Fruit fly (Drosophila melanogaster) whole organism, embryonic: Measurements from ENCODE around the gene CG15529.

Source experiments
- Ada2b ChIP-seq: fragments of 200-800 bp; sonication (Bioruptor generic); IDR thresholded peaks from 2 replicates; pipeline ENCODE4 v1.3.6; 2022; ENCODE audit warnings: missing biosample characterization, missing genetic modification characterization
- BtbVII ChIP-seq: fragments of 200-800 bp; sonication (Bioruptor generic); optimal IDR thresholded peaks from 3 replicates; lab custom pipeline; 2017; ENCODE audit warnings: missing biosample characterization, mild to moderate bottlenecking, missing genetic modification characterization
- C15 ChIP-seq: fragments of 200-800 bp; sonication (Bioruptor generic); IDR thresholded peaks from 3 replicates; pipeline ENCODE4 v1.3.6; 2022; ENCODE audit warnings: missing biosample characterization, missing genetic modification characterization
- CG10321 ChIP-seq: fragments of 200-800 bp; sonication (Bioruptor generic); IDR thresholded peaks from 2 replicates; pipeline ENCODE4 v1.3.6; 2022; ENCODE audit warnings: missing biosample characterization, missing genetic modification characterization
- CG11456 ChIP-seq: fragments of 200-800 bp; sonication (Bioruptor generic); IDR thresholded peaks from 3 replicates; pipeline ENCODE4 v1.3.6; 2022; ENCODE audit warnings: missing biosample characterization, missing genetic modification characterization
- CG12744 ChIP-seq: fragments of 200-800 bp; sonication (Bioruptor generic); optimal IDR thresholded peaks from 2 replicates; lab custom pipeline; 2016; ENCODE audit warnings: missing biosample characterization, missing genetic modification characterization
- CG13624 ChIP-seq: fragments of 200-800 bp; sonication (Bioruptor generic); optimal IDR thresholded peaks from 2 replicates; lab custom pipeline; 2016; ENCODE audit warnings: missing biosample characterization, missing genetic modification characterization
- CG16779 ChIP-seq: fragments of 200-800 bp; sonication (Bioruptor generic); IDR thresholded peaks from 2 replicates; pipeline ENCODE4 v1.3.6; 2022; ENCODE audit warnings: missing biosample characterization, missing genetic modification characterization
- CG17912 ChIP-seq: fragments of 200-800 bp; sonication (Bioruptor generic); optimal IDR thresholded peaks from 2 replicates; lab custom pipeline; 2018; ENCODE audit warnings: missing biosample characterization, mild to moderate bottlenecking, missing genetic modification characterization
- CG2875 ChIP-seq: fragments of 200-800 bp; sonication (Bioruptor generic); optimal IDR thresholded peaks from 2 replicates; lab custom pipeline; 2017; ENCODE audit warnings: missing biosample characterization, mild to moderate bottlenecking, missing genetic modification characterization, missing genetic modification reagents
- CG3163 ChIP-seq: fragments of 200-800 bp; sonication (Bioruptor generic); optimal IDR thresholded peaks from 3 replicates; lab custom pipeline; 2016; ENCODE audit warnings: missing biosample characterization, missing genetic modification characterization
- CG34376 ChIP-seq: fragments of 200-800 bp; sonication (Bioruptor generic); optimal IDR thresholded peaks from 2 replicates; lab custom pipeline; 2018; ENCODE audit warnings: missing biosample characterization, mild to moderate bottlenecking, missing genetic modification characterization
- CG43689 ChIP-seq: fragments of 200-800 bp; sonication (Bioruptor generic); IDR thresholded peaks from 2 replicates; pipeline ENCODE4 v1.3.6; 2022; ENCODE audit warnings: missing biosample characterization, missing genetic modification characterization
- CG5953 ChIP-seq: fragments of 200-800 bp; sonication (Bioruptor generic); IDR thresholded peaks from 2 replicates; pipeline ENCODE4 v1.3.6; 2022; ENCODE audit warnings: missing biosample characterization, missing genetic modification characterization
- CG6791 ChIP-seq: fragments of 200-800 bp; sonication (Bioruptor generic); IDR thresholded peaks from 3 replicates; pipeline ENCODE4 v1.3.6; 2022; ENCODE audit warnings: missing biosample characterization, missing genetic modification characterization; ENCODE audit not compliant: partially characterized antibody
- CG7987 ChIP-seq: fragments of 200-800 bp; sonication (Bioruptor generic); optimal IDR thresholded peaks from 2 replicates; lab custom pipeline; 2018; ENCODE audit warnings: missing biosample characterization, mild to moderate bottlenecking, missing genetic modification characterization, moderate library complexity
- CG8388 ChIP-seq: fragments of 200-800 bp; sonication (Bioruptor generic); optimal IDR thresholded peaks from 2 replicates; lab custom pipeline; 2019; ENCODE audit warnings: missing biosample characterization, mild to moderate bottlenecking, missing genetic modification characterization, moderate library complexity
- CG9727 ChIP-seq: fragments of 200-800 bp; sonication (Bioruptor generic); optimal IDR thresholded peaks from 3 replicates; lab custom pipeline; 2017; ENCODE audit warnings: missing biosample characterization, mild to moderate bottlenecking, missing genetic modification characterization
- Dad ChIP-seq: fragments of 200-800 bp; sonication (Bioruptor generic); optimal IDR thresholded peaks from 3 replicates; lab custom pipeline; 2016; ENCODE audit warnings: missing biosample characterization, missing genetic modification characterization
- Dp ChIP-seq: fragments of 200-800 bp; sonication (Bioruptor generic); optimal IDR thresholded peaks from 2 replicates; lab custom pipeline; 2018; ENCODE audit warnings: missing biosample characterization, mild to moderate bottlenecking, missing genetic modification characterization, moderate library complexity
- E2f2 ChIP-seq: fragments of 200-800 bp; sonication (Bioruptor generic); IDR thresholded peaks from 2 replicates; pipeline ENCODE4 v1.3.6; 2022; ENCODE audit warnings: missing biosample characterization, missing genetic modification characterization
- GATAe ChIP-seq: fragments of 200-800 bp; sonication (Bioruptor generic); conservative IDR thresholded peaks from 2 replicates; pipeline ENCODE4 v1.3.6; 2022; ENCODE audit warnings: missing biosample characterization, missing genetic modification characterization
- H15 ChIP-seq: fragments of 200-800 bp; sonication (Bioruptor generic); IDR thresholded peaks from 3 replicates; pipeline ENCODE4 v1.3.6; 2022; ENCODE audit warnings: missing biosample characterization, missing genetic modification characterization
- HLH4C ChIP-seq: fragments of 200-800 bp; sonication (Bioruptor generic); IDR thresholded peaks from 3 replicates; pipeline ENCODE4 v1.3.6; 2022; ENCODE audit warnings: missing biosample characterization, missing genetic modification characterization; ENCODE audit not compliant: partially characterized antibody
- HLHmδ ChIP-seq: fragments of 200-800 bp; sonication (Bioruptor generic); optimal IDR thresholded peaks from 2 replicates; lab custom pipeline; 2018; ENCODE audit warnings: missing biosample characterization, mild to moderate bottlenecking, missing genetic modification characterization, moderate library complexity
- Hsf ChIP-seq: fragments of 200-800 bp; sonication (Bioruptor generic); optimal IDR thresholded peaks from 3 replicates; lab custom pipeline; 2016; ENCODE audit warnings: missing biosample characterization, missing genetic modification characterization
- MESR4 ChIP-seq: fragments of 200-800 bp; sonication (Bioruptor generic); optimal IDR thresholded peaks from 2 replicates; lab custom pipeline; 2018; ENCODE audit warnings: missing biosample characterization, mild to moderate bottlenecking, missing genetic modification characterization, moderate library complexity
- Oli ChIP-seq: fragments of 200-800 bp; sonication (Bioruptor generic); optimal IDR thresholded peaks from 2 replicates; lab custom pipeline; 2018; ENCODE audit warnings: missing biosample characterization, mild to moderate bottlenecking, missing genetic modification characterization, moderate library complexity
- Rfx ChIP-seq: fragments of 200-800 bp; sonication (Bioruptor generic); IDR thresholded peaks from 2 replicates; pipeline ENCODE4 v1.3.6; 2022; ENCODE audit warnings: missing biosample characterization, missing genetic modification characterization
- Spps ChIP-seq: fragments of 200-800 bp; sonication (Bioruptor generic); optimal IDR thresholded peaks from 2 replicates; lab custom pipeline; 2018; ENCODE audit warnings: missing biosample characterization, mild to moderate bottlenecking, missing genetic modification characterization
- TFAM ChIP-seq: fragments of 200-800 bp; sonication (Bioruptor generic); optimal IDR thresholded peaks from 2 replicates; lab custom pipeline; 2017; ENCODE audit warnings: missing biosample characterization, missing genetic modification characterization, inconsistent platforms
- ato ChIP-seq: fragments of 200-800 bp; sonication (Bioruptor generic); IDR thresholded peaks from 2 replicates; pipeline ENCODE4 v1.3.6; 2022; ENCODE audit warnings: missing biosample characterization, missing genetic modification characterization; ENCODE audit not compliant: partially characterized antibody
- cad ChIP-seq: fragments of >200 bp; optimal IDR thresholded peaks from 2 replicates; lab custom pipeline; 2017; ENCODE audit warnings: missing biosample characterization, missing genetic modification characterization
- corto ChIP-seq: fragments of 200-800 bp; sonication (Bioruptor generic); optimal IDR thresholded peaks from 2 replicates; lab custom pipeline; 2016; ENCODE audit warnings: missing biosample characterization, mild to moderate bottlenecking, missing genetic modification characterization, moderate library complexity
- disco-r ChIP-seq: fragments of 200-800 bp; sonication (Bioruptor generic); optimal IDR thresholded peaks from 2 replicates; lab custom pipeline; 2016; ENCODE audit warnings: missing biosample characterization, missing genetic modification characterization
- ewg ChIP-seq: fragments of 200-800 bp; sonication (Bioruptor generic); optimal IDR thresholded peaks from 3 replicates; lab custom pipeline; 2017; ENCODE audit warnings: mild to moderate bottlenecking, missing biosample characterization, missing genetic modification reagents, missing genetic modification characterization
- fd64A ChIP-seq: fragments of 200-800 bp; sonication (Bioruptor generic); optimal IDR thresholded peaks from 3 replicates; lab custom pipeline; 2018; ENCODE audit warnings: missing biosample characterization, mild to moderate bottlenecking, missing genetic modification characterization
- fu2 ChIP-seq: fragments of 200-800 bp; sonication (Bioruptor generic); optimal IDR thresholded peaks from 2 replicates; lab custom pipeline; 2016; ENCODE audit warnings: missing biosample characterization, missing genetic modification characterization
- gcm2 ChIP-seq: fragments of 200-800 bp; sonication (Bioruptor generic); optimal IDR thresholded peaks from 2 replicates; lab custom pipeline; 2016; ENCODE audit warnings: missing biosample characterization, missing genetic modification characterization
- gfzf ChIP-seq: fragments of 200-800 bp; sonication (Bioruptor generic); optimal IDR thresholded peaks from 2 replicates; lab custom pipeline; 2016; ENCODE audit warnings: missing biosample characterization, mild to moderate bottlenecking, missing genetic modification characterization, moderate library complexity
- gt ChIP-seq: fragments of 200-800 bp; sonication (Bioruptor generic); IDR thresholded peaks from 2 replicates; pipeline ENCODE4 v1.3.6; 2022; ENCODE audit warnings: missing biosample characterization, missing genetic modification characterization
- hkb ChIP-seq, 2 experiments: fragments of 200-800 bp in 1 of 2; fragments of >200 bp in 1 of 2; sonication (Bioruptor generic) in 1 of 2; IDR thresholded peaks in 1 of 2; optimal IDR thresholded peaks in 1 of 2; 2 replicates each; pipeline versions ENCODE4 v1.3.6 to Lab custom; 2017 to 2022; ENCODE audit warnings: missing biosample characterization in 1 of 2, missing genetic modification characterization in 1 of 2
- luna ChIP-seq: fragments of 200-800 bp; sonication (Bioruptor generic); optimal IDR thresholded peaks from 2 replicates; lab custom pipeline; 2016; ENCODE audit warnings: missing biosample characterization, missing genetic modification characterization
- nau ChIP-seq: fragments of 200-800 bp; sonication (Bioruptor generic); optimal IDR thresholded peaks from 3 replicates; lab custom pipeline; 2017; ENCODE audit warnings: missing biosample characterization, mild to moderate bottlenecking, missing genetic modification characterization, missing genetic modification reagents
- nmo ChIP-seq: fragments of 200-800 bp; sonication (Bioruptor generic); optimal IDR thresholded peaks from 2 replicates; lab custom pipeline; 2018; ENCODE audit warnings: missing biosample characterization, mild to moderate bottlenecking, missing genetic modification characterization, moderate library complexity
- repo ChIP-seq: fragments of 200-800 bp; sonication (Bioruptor generic); optimal IDR thresholded peaks from 2 replicates; lab custom pipeline; 2016; ENCODE audit warnings: missing biosample characterization, missing genetic modification characterization
- ttk ChIP-seq: fragments of 200-800 bp; sonication (Bioruptor generic); IDR thresholded peaks from 2 replicates; pipeline ENCODE4 v2.1.2; 2022; ENCODE audit warnings: missing biosample characterization, missing genetic modification characterization
- usp ChIP-seq: fragments of >200 bp; optimal IDR thresholded peaks from 2 replicates; lab custom pipeline; 2017; ENCODE audit warnings: missing biosample characterization, missing genetic modification characterization
- zen2 ChIP-seq: fragments of 200-800 bp; sonication (Bioruptor generic); IDR thresholded peaks from 3 replicates; pipeline ENCODE4 v1.3.6; 2022; ENCODE audit warnings: missing biosample characterization, missing genetic modification characterization; ENCODE audit not compliant: partially characterized antibody

CG15529 gene

DNA sequence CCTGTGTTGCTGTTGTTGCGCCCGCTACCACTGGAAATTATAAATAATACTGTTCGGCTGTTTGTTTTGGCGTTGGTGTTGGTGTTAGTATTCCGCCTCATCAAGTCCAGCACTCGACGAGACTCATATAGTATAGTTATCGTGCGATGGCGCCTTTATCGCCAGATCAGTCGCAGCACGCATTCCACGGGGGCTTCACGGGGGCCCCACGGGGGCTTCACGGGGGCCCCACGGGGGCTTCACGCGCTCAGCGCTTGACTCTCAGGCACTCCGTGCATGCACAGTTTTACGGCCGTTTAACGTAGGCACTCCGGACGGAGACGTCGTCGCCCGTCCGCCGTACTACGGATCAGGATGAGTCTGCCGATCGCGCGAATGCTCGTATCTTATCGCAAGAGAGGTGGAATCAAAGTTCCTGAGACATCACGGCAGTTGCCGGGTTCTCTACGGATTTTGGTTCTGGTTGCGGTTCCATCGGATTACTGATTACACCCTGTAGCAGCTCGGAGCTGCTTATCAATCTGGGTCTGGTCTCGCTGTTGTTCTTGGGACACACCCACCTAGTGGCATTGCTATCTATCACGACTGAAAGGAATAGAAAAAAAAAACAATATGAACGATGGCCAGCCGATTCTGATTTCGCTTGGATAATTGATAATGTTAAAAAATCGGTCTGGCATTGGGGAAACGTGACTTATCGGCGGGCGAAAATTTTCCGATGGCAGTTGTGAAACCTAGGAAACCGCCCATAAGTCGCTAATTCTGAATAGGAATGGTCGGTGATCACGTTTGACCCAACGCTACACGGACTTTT is 48.8 kb upstream of the CG15529 start (continued):
- no peak for TF ChIP-seq TFAM (GFP tag; lab: Kevin White, UChicago)
- TF ChIP-seq HLHmδ, result no peak
- no peak for TF ChIP-seq C15 (GFP tag; lab: Robert Waterston, UW)
- TF ChIP-seq CG6791, result no peak
- TF ChIP-seq gt (GFP tag; lab: Robert Waterston, UW), result no peak
- no peak for TF ChIP-seq cad (GFP tag; lab: Kevin White, UChicago)
- no peak for TF ChIP-seq Oli
- TF ChIP-seq CG17912 (GFP tag; lab: Kevin White, UChicago), result no peak
- TF ChIP-seq zen2 (GFP tag; lab: Robert Waterston, UW), result no peak
- no peak for TF ChIP-seq MESR4
- no peak for TF ChIP-seq CG2875 (GFP tag; lab: Kevin White, UChicago)
- no peak for TF ChIP-seq Ada2b (GFP tag; lab: Robert Waterston, UW)
- no peak for TF ChIP-seq Hsf (GFP tag; lab: Kevin White, UChicago)
- no peak for TF ChIP-seq usp (GFP tag; lab: Kevin White, UChicago)
- TF ChIP-seq CG12744, result no peak
- no peak for TF ChIP-seq Dp (GFP tag; lab: Kevin White, UChicago)
- no peak for TF ChIP-seq Dad (GFP tag; lab: Kevin White, UChicago)
- TF ChIP-seq CG9727 (GFP tag; lab: Kevin White, UChicago), result no peak
- no peak for TF ChIP-seq H15 (GFP tag; lab: Robert Waterston, UW)
- no peak for TF ChIP-seq hkb (optimal IDR thresholded peaks at IDR 0.05; lab: Kevin White, UChicago)
- no peak for TF ChIP-seq hkb (GFP tag; IDR thresholded peaks at IDR 0.05; lab: Robert Waterston, UW)
- TF ChIP-seq ewg, result no peak
- peak; percentile 34 for TF ChIP-seq BtbVII (GFP tag; lab: Kevin White, UChicago)
- peak; percentile 10; the same call in 1 of the 2 replicates for TF ChIP-seq Rfx (GFP tag; lab: Robert Waterston, UW)
- no peak for TF ChIP-seq CG5953 (GFP tag; lab: Robert Waterston, UW)
- TF ChIP-seq CG8388, result no peak
- no peak for TF ChIP-seq fu2 (GFP tag; lab: Kevin White, UChicago)
- TF ChIP-seq ato, result no peak
- TF ChIP-seq repo (GFP tag; lab: Kevin White, UChicago), result no peak
- no peak for TF ChIP-seq E2f2 (GFP tag; lab: Robert Waterston, UW)
- peak; percentile 100 for TF ChIP-seq CG7987 (GFP tag; lab: Kevin White, UChicago)
- TF ChIP-seq gcm2 (GFP tag; lab: Kevin White, UChicago), result no peak
- TF ChIP-seq ttk (GFP tag; lab: Robert Waterston, UW), result no peak
- no peak for TF ChIP-seq CG11456 (GFP tag; lab: Robert Waterston, UW)
- TF ChIP-seq disco-r (GFP tag; lab: Kevin White, UChicago), result no peak
- TF ChIP-seq CG43689, result no peak
- 0 out of 2 replicates have a peak, but pooled peaks have one; percentile 43 for TF ChIP-seq CG16779 (GFP tag; lab: Robert Waterston, UW)
- no peak for TF ChIP-seq HLH4C (GFP tag; lab: Robert Waterston, UW)
- no peak for TF ChIP-seq fd64A (GFP tag; lab: Kevin White, UChicago)
- no peak for TF ChIP-seq CG13624
- peak; percentile 96 for TF ChIP-seq GATAe
- TF ChIP-seq nau (GFP tag; lab: Kevin White, UChicago), result no peak
- TF ChIP-seq gfzf, result no peak
- no peak for TF ChIP-seq corto (GFP tag; lab: Kevin White, UChicago)
- no peak for TF ChIP-seq nmo (GFP tag; lab: Kevin White, UChicago)
- no peak for TF ChIP-seq CG10321 (GFP tag; lab: Robert Waterston, UW)
- TF ChIP-seq CG3163 (GFP tag; lab: Kevin White, UChicago), result no peak
- TF ChIP-seq CG34376 (GFP tag; lab: Kevin White, UChicago), result peak; percentile 97
- no peak for TF ChIP-seq Spps (tag; lab: Kevin White, UChicago)
- no peak for TF ChIP-seq luna (GFP tag; lab: Kevin White, UChicago)
